Fruit fly (Drosophila melanogaster) whole organism: ENCODE data around the gene RpL22.

Experiments used
- CG8478 ChIP-seq: fragments of >200 bp; optimal IDR thresholded peaks from 2 replicates; lab custom pipeline; 2018; ENCODE audit warnings: inconsistent platforms
- EcR ChIP-seq, 2 experiments: fragments of >200 bp; optimal IDR thresholded peaks; 2 replicates each; lab custom pipeline; 2017; ENCODE audit warnings: missing biosample characterization in 2 of 2, missing genetic modification characterization in 2 of 2, missing genetic modification reagents in 2 of 2
- pan ChIP-seq: fragments of >200 bp; optimal IDR thresholded peaks from 2 replicates; lab custom pipeline; 2017
- psq ChIP-seq: fragments of >200 bp; optimal IDR thresholded peaks from 2 replicates; lab custom pipeline; 2017
- usp ChIP-seq: fragments of >200 bp; optimal IDR thresholded peaks from 2 replicates; lab custom pipeline; 2017; ENCODE audit warnings: missing biosample characterization, missing genetic modification characterization, mixed read lengths

dm6 chrX:805907-806306, 41.0 kb upstream of the RpL22 start, which contains the start of gene Sec22:
- TF ChIP-seq usp (GFP tag; lab: Kevin White, UChicago) (no peak), EcR (GFP tag; optimal IDR thresholded peaks at IDR 0.05; lab: Kevin White, UChicago) (no peak), psq (lab: Kevin White, UChicago) (no peak), CG8478 (no peak), pan (lab: Kevin White, UChicago) (no peak)
